Worm (Caenorhabditis elegans) whole organism, L4 larva: ENCODE measurements around the gene srab-13.

Source experiments
- F37D6.2 ChIP-seq: sonication (generic microtip); optimal IDR thresholded peaks from 2 replicates; lab custom pipeline; 2016; ENCODE audit warnings: mild to moderate bottlenecking, missing genetic modification characterization, missing compliant biosample characterization
- F49E8.2 ChIP-seq: sonication (generic microtip); optimal IDR thresholded peaks from 2 replicates; lab custom pipeline; 2016; ENCODE audit warnings: missing compliant biosample characterization, mild to moderate bottlenecking, missing genetic modification characterization, borderline replicate concordance
- T20F7.1 ChIP-seq: fragments of 200-800 bp; sonication (Bioruptor generic); optimal IDR thresholded peaks from 2 replicates; lab custom pipeline; 2018; ENCODE audit warnings: mild to moderate bottlenecking, missing genetic modification characterization, missing compliant biosample characterization
- T26A8.4 ChIP-seq: fragments of 200-800 bp; sonication (Bioruptor generic); IDR thresholded peaks from 2 replicates; pipeline ENCODE4 v1.3.6; 2022; ENCODE audit warnings: missing genetic modification characterization, missing compliant biosample characterization
- Y105C5A.15 ChIP-seq: fragments of 200-800 bp; sonication (Bioruptor generic); IDR thresholded peaks from 2 replicates; pipeline ENCODE4 v1.3.6; 2022; ENCODE audit warnings: missing genetic modification characterization, missing compliant biosample characterization
- Y75B8A.6 ChIP-seq: fragments of 200-800 bp; sonication (Bioruptor generic); IDR thresholded peaks from 2 replicates; pipeline ENCODE4 v1.3.6; 2022; ENCODE audit warnings: missing genetic modification reagents, missing genetic modification characterization, missing compliant biosample characterization
- aha-1 ChIP-seq: fragments of 150-350 bp; peaks from one replicate; lab custom pipeline; 2014; ENCODE audit warnings: missing biosample characterization, missing genetic modification characterization
- aly-2 ChIP-seq: sonication (generic microtip); optimal IDR thresholded peaks from 2 replicates; lab custom pipeline; 2018; ENCODE audit warnings: missing biosample characterization, missing genetic modification characterization
- arid-1 ChIP-seq: fragments of 200-800 bp; sonication (Bioruptor generic); conservative IDR thresholded peaks from 2 replicates; pipeline ENCODE4 v1.3.6; 2022; ENCODE audit warnings: missing genetic modification reagents, missing genetic modification characterization, missing compliant biosample characterization
- attf-4 ChIP-seq: sonication (generic microtip); optimal IDR thresholded peaks from 3 replicates; lab custom pipeline; 2017; ENCODE audit warnings: missing biosample characterization, missing genetic modification characterization
- ceh-32 ChIP-seq: sonication (generic microtip); optimal IDR thresholded peaks from 2 replicates; lab custom pipeline; 2016; ENCODE audit warnings: mild to moderate bottlenecking, missing genetic modification characterization, missing compliant biosample characterization; ENCODE audit not compliant: poor library complexity
- ceh-44 ChIP-seq: fragments of 200-800 bp; sonication (Bioruptor generic); IDR thresholded peaks from 2 replicates; pipeline ENCODE4 v1.3.6; 2022; ENCODE audit warnings: missing genetic modification reagents, missing genetic modification characterization, missing compliant biosample characterization
- cey-2 ChIP-seq: sonication (generic microtip); optimal IDR thresholded peaks from 3 replicates; lab custom pipeline; 2017; ENCODE audit warnings: missing genetic modification characterization, mild to moderate bottlenecking, missing compliant biosample characterization, antibody characterized with exemption, borderline replicate concordance; ENCODE audit not compliant: insufficient read depth
- ctbp-1 ChIP-seq: fragments of 200-800 bp; sonication (Bioruptor generic); IDR thresholded peaks from 2 replicates; pipeline ENCODE4 v1.3.6; 2022; ENCODE audit warnings: missing genetic modification reagents, missing genetic modification characterization, missing compliant biosample characterization
- daf-12 ChIP-seq: fragments of 150-350 bp; optimal IDR thresholded peaks from 2 replicates; lab custom pipeline; 2014; ENCODE audit warnings: missing biosample characterization, missing genetic modification reagents, missing genetic modification characterization
- dmd-8 ChIP-seq: fragments of 200-800 bp; sonication (Bioruptor generic); IDR thresholded peaks from 2 replicates; pipeline ENCODE4 v1.3.6; 2022; ENCODE audit warnings: missing genetic modification characterization, missing compliant biosample characterization
- dpl-1 ChIP-seq: fragments of 150-350 bp; optimal IDR thresholded peaks from 2 replicates; lab custom pipeline; 2014; ENCODE audit warnings: missing biosample characterization, missing genetic modification reagents, missing genetic modification characterization
- duxl-1 ChIP-seq: sonication (generic microtip); optimal IDR thresholded peaks from 2 replicates; lab custom pipeline; 2016; ENCODE audit warnings: mild to moderate bottlenecking, missing genetic modification characterization, moderate library complexity, missing compliant biosample characterization; ENCODE audit not compliant: poor library complexity
- dve-1 ChIP-seq: sonication (generic microtip); optimal IDR thresholded peaks from 2 replicates; lab custom pipeline; 2017; ENCODE audit warnings: antibody characterized with exemption, mild to moderate bottlenecking, missing genetic modification characterization, missing compliant biosample characterization; ENCODE audit not compliant: insufficient read depth
- egl-43 ChIP-seq: fragments of 200-800 bp; sonication (Bioruptor generic); IDR thresholded peaks from 2 replicates; pipeline ENCODE4 v1.3.6; 2022; ENCODE audit warnings: missing genetic modification reagents, missing genetic modification characterization, missing compliant biosample characterization
- gei-8 ChIP-seq: fragments of 200-800 bp; sonication (Bioruptor generic); optimal IDR thresholded peaks from 2 replicates; lab custom pipeline; 2018; ENCODE audit warnings: mild to moderate bottlenecking, missing genetic modification characterization, missing compliant biosample characterization
- jun-1 ChIP-seq: fragments of 150-350 bp; optimal IDR thresholded peaks from 2 replicates; lab custom pipeline; 2014; ENCODE audit warnings: missing biosample characterization, missing genetic modification reagents, missing genetic modification characterization
- lin-38 ChIP-seq: fragments of 200-800 bp; sonication (Bioruptor generic); IDR thresholded peaks from 2 replicates; pipeline ENCODE4 v1.3.6; 2022; ENCODE audit warnings: missing genetic modification reagents, missing genetic modification characterization, missing compliant biosample characterization
- lsy-2 ChIP-seq, 2 experiments: fragments of 150-350 bp in 1 of 2; sonication (generic microtip) in 1 of 2; optimal IDR thresholded peaks; 2 replicates each; lab custom pipeline; 2014 to 2017; ENCODE audit warnings: missing biosample characterization in 2 of 2, missing genetic modification characterization in 2 of 2
- mep-1 ChIP-seq: fragments of 150-350 bp; sonication (generic microtip); optimal IDR thresholded peaks from 3 replicates; lab custom pipeline; 2014; ENCODE audit warnings: missing biosample characterization, missing genetic modification characterization
- nhr-10 ChIP-seq: fragments of 150-350 bp; optimal IDR thresholded peaks from 2 replicates; lab custom pipeline; 2014; ENCODE audit warnings: missing biosample characterization, missing genetic modification characterization
- nhr-111 ChIP-seq: fragments of 200-800 bp; sonication (Bioruptor generic); optimal IDR thresholded peaks from 2 replicates; lab custom pipeline; 2018; ENCODE audit warnings: mild to moderate bottlenecking, missing genetic modification characterization, missing compliant biosample characterization
- nhr-25 ChIP-seq: sonication (generic microtip); optimal IDR thresholded peaks from 2 replicates; lab custom pipeline; 2017; ENCODE audit warnings: missing genetic modification characterization, mild to moderate bottlenecking, missing compliant biosample characterization, antibody characterized with exemption, moderate library complexity, borderline replicate concordance; ENCODE audit not compliant: insufficient read depth
- nhr-42 ChIP-seq: fragments of 200-800 bp; sonication (Bioruptor generic); IDR thresholded peaks from 2 replicates; pipeline ENCODE4 v1.3.6; 2022; ENCODE audit warnings: missing genetic modification characterization, missing compliant biosample characterization
- nhr-6 ChIP-seq: fragments of 150-350 bp; optimal IDR thresholded peaks from 2 replicates; lab custom pipeline; 2014; ENCODE audit warnings: missing biosample characterization, missing genetic modification characterization
- nhr-77 ChIP-seq: fragments of 150-350 bp; optimal IDR thresholded peaks from 2 replicates; lab custom pipeline; 2014; ENCODE audit warnings: missing biosample characterization, missing genetic modification characterization
- pha-4 ChIP-seq, 2 experiments: fragments of 150-350 bp in 1 of 2; fragments of 200-800 bp in 1 of 2; sonication (Bioruptor generic) in 1 of 2; IDR thresholded peaks in 1 of 2; optimal IDR thresholded peaks in 1 of 2; 2 replicates each; pipeline versions ENCODE4 v1.3.6 to Lab custom; 2014 to 2022; ENCODE audit warnings: missing genetic modification characterization in 2 of 2, missing genetic modification reagents in 2 of 2, missing biosample characterization in 1 of 2, missing compliant biosample characterization in 1 of 2
- php-3 ChIP-seq: fragments of 200-800 bp; sonication (Bioruptor generic); IDR thresholded peaks from 2 replicates; pipeline ENCODE4 v1.3.6; 2022; ENCODE audit warnings: missing genetic modification reagents, missing genetic modification characterization, missing compliant biosample characterization
- pqm-1 ChIP-seq: sonication (generic microtip); optimal IDR thresholded peaks from 2 replicates; lab custom pipeline; 2017; ENCODE audit warnings: missing biosample characterization, missing genetic modification characterization
- rbr-2 ChIP-seq: sonication (generic microtip); optimal IDR thresholded peaks from 2 replicates; lab custom pipeline; 2016; ENCODE audit warnings: missing genotype, missing genetic modification characterization, missing compliant biosample characterization
- sdz-12 ChIP-seq: fragments of 200-800 bp; sonication (Bioruptor generic); optimal IDR thresholded peaks from 2 replicates; lab custom pipeline; 2018; ENCODE audit warnings: mild to moderate bottlenecking, missing genetic modification characterization, missing compliant biosample characterization
- set-16 ChIP-seq: fragments of 200-800 bp; sonication (Bioruptor generic); IDR thresholded peaks from 2 replicates; pipeline ENCODE4 v1.3.6; 2022; ENCODE audit warnings: missing genetic modification reagents, missing genetic modification characterization, missing compliant biosample characterization
- snpc-4 ChIP-seq: fragments of 150-350 bp; optimal IDR thresholded peaks from 2 replicates; lab custom pipeline; 2014; ENCODE audit warnings: missing biosample characterization, missing genetic modification characterization
- spr-1 ChIP-seq: sonication (generic microtip); optimal IDR thresholded peaks from 2 replicates; lab custom pipeline; 2016; ENCODE audit warnings: mild to moderate bottlenecking, missing genetic modification characterization, missing compliant biosample characterization
- spr-3 ChIP-seq: fragments of 200-800 bp; sonication (Bioruptor generic); optimal IDR thresholded peaks from 2 replicates; lab custom pipeline; 2018; ENCODE audit warnings: mild to moderate bottlenecking, missing genetic modification characterization, missing compliant biosample characterization
- zag-1 ChIP-seq: fragments of 150-350 bp; optimal IDR thresholded peaks from 2 replicates; lab custom pipeline; 2014; ENCODE audit warnings: missing biosample characterization, missing genetic modification characterization
- zfp-2 ChIP-seq: sonication (generic microtip); optimal IDR thresholded peaks from 2 replicates; lab custom pipeline; 2016; ENCODE audit warnings: mild to moderate bottlenecking, missing genetic modification characterization, missing compliant biosample characterization
- zip-2 ChIP-seq: fragments of 150-350 bp; optimal IDR thresholded peaks from 2 replicates; lab custom pipeline; 2014; ENCODE audit warnings: missing biosample characterization, missing genetic modification characterization
- ztf-7 ChIP-seq: fragments of 150-350 bp; optimal IDR thresholded peaks from 2 replicates; lab custom pipeline; 2014; ENCODE audit warnings: missing biosample characterization, missing genetic modification characterization

The srab-13 gene

DNA sequence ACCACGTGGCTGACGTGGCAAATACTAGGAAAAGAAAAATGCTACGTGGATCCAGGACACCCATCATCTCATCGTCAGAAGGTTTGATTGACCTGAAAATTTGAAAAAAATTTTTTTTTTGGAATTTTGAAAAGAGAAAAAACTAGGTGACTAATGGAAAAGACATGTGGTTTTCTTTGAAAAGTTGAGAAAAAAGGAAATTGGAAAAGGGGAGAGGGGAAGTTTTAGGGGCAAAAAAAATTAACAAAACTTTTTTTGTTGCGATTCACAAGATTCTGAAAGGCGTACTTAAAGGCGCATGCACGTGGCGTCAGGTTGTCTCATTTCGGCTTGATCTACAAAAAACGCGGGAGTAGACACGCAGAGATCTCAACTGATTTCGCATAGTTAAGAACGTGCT, 45.1 kb upstream of the srab-13 start, which contains the start of gene Y40B10A.9:
TSS of gene Y40B10A.9 (minus strand) at position 101 of the 400 bp plus-strand sequence.
- TF ChIP-seq nhr-42: no peak
- TF ChIP-seq zip-2 (tag; lab: Kevin White, UChicago): no peak
- TF ChIP-seq lsy-2 (tag; optimal IDR thresholded peaks at IDR 0.05; lab: Kevin White, UChicago): no peak
- TF ChIP-seq Y75B8A.6: no peak

DNA sequence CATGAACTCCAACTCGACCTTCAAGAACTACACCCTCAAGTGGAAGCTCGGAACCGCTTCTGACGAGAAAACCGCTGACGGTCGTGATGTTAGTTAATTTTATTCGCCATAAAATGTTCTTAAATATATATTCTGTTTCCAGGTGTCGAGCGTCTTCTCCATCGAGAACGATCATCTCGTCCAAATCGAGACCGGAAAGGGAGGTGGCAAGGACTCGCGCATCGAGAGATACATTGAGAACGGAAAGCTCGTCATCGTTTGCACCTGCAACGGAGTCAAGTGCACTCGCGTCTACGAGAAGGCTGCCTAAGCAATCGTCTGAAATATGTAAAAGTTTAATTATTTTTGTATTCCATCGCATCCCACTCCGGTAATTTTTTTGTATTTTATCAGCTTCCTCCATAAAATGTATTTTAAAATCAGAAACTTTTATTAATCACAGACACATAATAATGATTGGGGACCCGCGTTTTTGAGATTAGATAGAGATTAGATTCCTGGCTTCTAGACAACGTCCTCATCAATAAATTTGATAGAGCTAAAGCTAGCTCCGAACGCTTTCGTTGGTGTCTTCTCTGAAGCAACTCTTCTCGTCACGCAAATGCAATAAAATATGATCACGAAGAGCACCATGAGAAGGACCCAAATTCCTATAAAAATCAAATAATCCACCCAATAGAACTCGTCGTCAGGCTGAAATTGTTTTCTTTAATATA, 41.2 kb upstream of the srab-13 start:
- TF ChIP-seq pqm-1 (tag; lab: Kevin White, UChicago) (no peak), spr-1 (no peak), daf-12 (tag; lab: Kevin White, UChicago) (no peak), nhr-77 (no peak), dmd-8 (GFP tag; lab: Robert Waterston, UW) (0 out of 2 replicates have a peak, but pooled peaks have one; percentile 28), aha-1 (tag; lab: Kevin White, UChicago) (peak; percentile 67), F49E8.2 (peak; percentile 17), sdz-12 (GFP tag; lab: Kevin White, UChicago) (no peak), attf-4 (no peak), zag-1 (no peak), set-16 (GFP tag; lab: Robert Waterston, UW) (peak; percentile 16; the same call in 1 of the 2 replicates), rbr-2 (tag; lab: Kevin White, UChicago) (no peak), spr-3 (no peak), lin-38 (peak; percentile 12; the same call in 1 of the 2 replicates), nhr-6 (tag; lab: Kevin White, UChicago) (no peak), php-3 (GFP tag; lab: Robert Waterston, UW) (no peak), mep-1 (tag; lab: Kevin White, UChicago) (no peak), pha-4 (GFP tag; IDR thresholded peaks at IDR 0.05; lab: Robert Waterston, UW) (peak; percentile 14; the same call in 1 of the 2 replicates), pha-4 (tag; optimal IDR thresholded peaks at IDR 0.05; lab: Kevin White, UChicago) (no peak)

DNA sequence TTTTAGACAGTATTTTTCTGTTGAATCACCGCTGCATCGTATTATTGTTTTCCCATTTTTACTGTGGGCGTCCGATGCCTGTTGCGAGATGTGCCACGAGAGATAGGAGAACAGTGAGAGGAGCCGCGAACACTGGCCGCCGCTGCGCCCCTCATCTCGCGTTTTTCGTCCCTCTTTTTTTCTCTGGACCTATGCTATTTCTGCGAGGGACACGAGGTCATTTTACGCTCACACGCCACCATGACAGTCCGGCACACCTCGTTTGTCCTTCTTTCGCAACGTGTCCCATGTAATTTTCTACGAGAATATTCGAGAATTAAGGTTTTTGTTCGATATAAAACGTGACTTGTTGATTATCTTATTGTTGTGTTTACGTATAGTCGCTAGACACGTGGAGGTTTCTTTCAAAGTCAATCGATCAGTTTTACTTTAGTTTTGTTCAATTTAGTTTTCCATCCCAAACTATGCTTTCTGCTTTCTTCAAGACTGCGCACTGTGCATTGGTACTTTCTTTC, 40.4 kb upstream of the srab-13 start, which contains the start of gene lbp-9:
TSS of gene lbp-9 (plus strand) at position 465 of the 515 bp plus-strand sequence.
- TF ChIP-seq ceh-44: no peak
- TF ChIP-seq attf-4: no peak
- 0 out of 2 replicates have a peak, but pooled peaks have one; percentile 9 for TF ChIP-seq arid-1 (GFP tag; lab: Robert Waterston, UW)
- peak; percentile 17 for TF ChIP-seq dpl-1 (GFP tag; lab: Kevin White, UChicago)
- TF ChIP-seq dmd-8 (GFP tag; lab: Robert Waterston, UW): 0 out of 2 replicates have a peak, but pooled peaks have one; percentile 47
- no peak for TF ChIP-seq pha-4 (GFP tag; IDR thresholded peaks at IDR 0.05; lab: Robert Waterston, UW)
- TF ChIP-seq pha-4 (tag; optimal IDR thresholded peaks at IDR 0.05; lab: Kevin White, UChicago): no peak
- TF ChIP-seq duxl-1 (tag; lab: Kevin White, UChicago): peak; percentile 6
- no peak for TF ChIP-seq gei-8 (GFP tag; lab: Kevin White, UChicago)
- TF ChIP-seq dve-1 (tag; lab: Kevin White, UChicago): peak; percentile 69
- peak; percentile 46; the same call in 1 of the 2 replicates for TF ChIP-seq ctbp-1
- TF ChIP-seq set-16 (GFP tag; lab: Robert Waterston, UW): peak; percentile 58
- TF ChIP-seq ceh-32 (tag; lab: Kevin White, UChicago): no peak
- no peak for TF ChIP-seq zfp-2
- peak; percentile 47; the same call in 1 of the 2 replicates for TF ChIP-seq egl-43
- no peak for TF ChIP-seq aly-2 (tag; lab: Kevin White, UChicago)
- no peak for TF ChIP-seq ztf-7 (tag; lab: Kevin White, UChicago)
- TF ChIP-seq F37D6.2 (tag; lab: Kevin White, UChicago): no peak
- peak; percentile 49 for TF ChIP-seq nhr-25 (tag; lab: Kevin White, UChicago)
- TF ChIP-seq T26A8.4 (GFP tag; lab: Robert Waterston, UW): no peak
- TF ChIP-seq php-3 (GFP tag; lab: Robert Waterston, UW): 0 out of 2 replicates have a peak, but pooled peaks have one; percentile 30
- no peak for TF ChIP-seq snpc-4 (tag; lab: Kevin White, UChicago)
- no peak for TF ChIP-seq F49E8.2
- no peak for TF ChIP-seq Y75B8A.6
- TF ChIP-seq nhr-10 (tag; lab: Kevin White, UChicago): no peak
- TF ChIP-seq jun-1 (tag; lab: Kevin White, UChicago): no peak
- TF ChIP-seq nhr-111 (GFP tag; lab: Kevin White, UChicago): no peak
- no peak for TF ChIP-seq T20F7.1 (GFP tag; lab: Kevin White, UChicago)
- TF ChIP-seq sdz-12 (GFP tag; lab: Kevin White, UChicago): no peak
- no peak for TF ChIP-seq Y105C5A.15 (GFP tag; lab: Robert Waterston, UW)
- TF ChIP-seq cey-2 (tag; lab: Kevin White, UChicago): no peak
